Worm (Caenorhabditis elegans) whole organism, mixed stage, embryonic: ENCODE results near the gene srx-88.

ENCODE experiments used
- M03D4.4 ChIP-seq: sonication (generic microtip); optimal IDR thresholded peaks from 2 replicates; lab custom pipeline; 2017; ENCODE audit warnings: mild to moderate bottlenecking, missing genetic modification characterization, missing compliant biosample characterization
- bed-3 ChIP-seq: fragments of 200-800 bp; sonication (Bioruptor generic); optimal IDR thresholded peaks from 3 replicates; lab custom pipeline; 2018; ENCODE audit warnings: mild to moderate bottlenecking, missing genetic modification characterization, moderate library complexity, missing compliant biosample characterization
- blmp-1 ChIP-seq: fragments of 150-350 bp; optimal IDR thresholded peaks from 2 replicates; lab custom pipeline; 2014; ENCODE audit warnings: missing biosample characterization, missing genetic modification characterization
- ceh-39 ChIP-seq: fragments of 150-350 bp; optimal IDR thresholded peaks from 2 replicates; lab custom pipeline; 2014; ENCODE audit warnings: missing biosample characterization, missing genetic modification characterization
- ceh-43 ChIP-seq: fragments of 200-800 bp; sonication (Bioruptor generic); optimal IDR thresholded peaks from 2 replicates; lab custom pipeline; 2018; ENCODE audit warnings: mild to moderate bottlenecking, missing genetic modification characterization, moderate library complexity, missing compliant biosample characterization
- ceh-83 ChIP-seq: fragments of 200-800 bp; sonication (Bioruptor generic); optimal IDR thresholded peaks from 2 replicates; lab custom pipeline; 2018; ENCODE audit warnings: mild to moderate bottlenecking, missing genetic modification characterization, missing compliant biosample characterization
- ces-1 ChIP-seq: fragments of 150-350 bp; optimal IDR thresholded peaks from 2 replicates; lab custom pipeline; 2014; ENCODE audit warnings: missing biosample characterization, missing genetic modification reagents, missing genetic modification characterization
- cnd-1 ChIP-seq: fragments of 200-800 bp; sonication (Bioruptor generic); optimal IDR thresholded peaks from 2 replicates; lab custom pipeline; 2018; ENCODE audit warnings: mild to moderate bottlenecking, missing genetic modification characterization, missing compliant biosample characterization
- drap-1 ChIP-seq: fragments of 200-800 bp; sonication (Bioruptor generic); optimal IDR thresholded peaks from 3 replicates; lab custom pipeline; 2018; ENCODE audit warnings: mild to moderate bottlenecking, missing genetic modification characterization, missing compliant biosample characterization
- elt-1 ChIP-seq: sonication (generic microtip); optimal IDR thresholded peaks from 2 replicates; lab custom pipeline; 2017; ENCODE audit warnings: missing genetic modification characterization, mild to moderate bottlenecking, missing compliant biosample characterization, antibody characterized with exemption, moderate library complexity, borderline replicate concordance; ENCODE audit not compliant: insufficient read depth
- elt-3 ChIP-seq: fragments of 150-350 bp; optimal IDR thresholded peaks from 2 replicates; lab custom pipeline; 2014; ENCODE audit warnings: missing biosample characterization, missing genetic modification characterization
- flh-1 ChIP-seq: fragments of 200-800 bp; sonication (Bioruptor generic); optimal IDR thresholded peaks from 2 replicates; lab custom pipeline; 2018; ENCODE audit warnings: mild to moderate bottlenecking, missing genetic modification characterization, moderate library complexity, missing compliant biosample characterization
- ham-2 ChIP-seq: fragments of 200-800 bp; sonication (Bioruptor generic); optimal IDR thresholded peaks from 2 replicates; lab custom pipeline; 2018; ENCODE audit warnings: mild to moderate bottlenecking, missing genetic modification characterization, missing compliant biosample characterization
- hlh-1 ChIP-seq: fragments of 150-350 bp; optimal IDR thresholded peaks from 2 replicates; lab custom pipeline; 2014; ENCODE audit warnings: missing biosample characterization, missing genetic modification reagents, missing genetic modification characterization
- lin-13 ChIP-seq: fragments of 150-350 bp; optimal IDR thresholded peaks from 2 replicates; lab custom pipeline; 2014; ENCODE audit warnings: missing biosample characterization, missing genetic modification characterization
- lin-32 ChIP-seq: fragments of 200-800 bp; sonication (Bioruptor generic); optimal IDR thresholded peaks from 2 replicates; lab custom pipeline; 2018; ENCODE audit warnings: mild to moderate bottlenecking, missing genetic modification characterization, missing compliant biosample characterization
- lsy-2 ChIP-seq: fragments of 150-350 bp; optimal IDR thresholded peaks from 2 replicates; lab custom pipeline; 2014; ENCODE audit warnings: missing biosample characterization, missing genetic modification characterization
- mab-5 ChIP-seq: fragments of 150-350 bp; optimal IDR thresholded peaks from 2 replicates; lab custom pipeline; 2014; ENCODE audit warnings: missing biosample characterization, missing genetic modification characterization
- mep-1 ChIP-seq: fragments of 150-350 bp; optimal IDR thresholded peaks from 2 replicates; lab custom pipeline; 2017; ENCODE audit warnings: missing biosample characterization, missing genetic modification reagents, missing genetic modification characterization, inconsistent platforms
- mls-2 ChIP-seq: sonication (generic microtip); optimal IDR thresholded peaks from 2 replicates; lab custom pipeline; 2016; ENCODE audit warnings: mild to moderate bottlenecking, missing genetic modification characterization, moderate library complexity, missing compliant biosample characterization
- nhr-12 ChIP-seq: fragments of 150-350 bp; optimal IDR thresholded peaks from 2 replicates; lab custom pipeline; 2014; ENCODE audit warnings: missing biosample characterization, missing genetic modification characterization
- nhr-2 ChIP-seq: fragments of 150-350 bp; optimal IDR thresholded peaks from 2 replicates; lab custom pipeline; 2014; ENCODE audit warnings: missing biosample characterization, missing genetic modification characterization
- nhr-237 ChIP-seq: fragments of 150-350 bp; optimal IDR thresholded peaks from 2 replicates; lab custom pipeline; 2014; ENCODE audit warnings: missing biosample characterization, missing genetic modification characterization
- nhr-28 ChIP-seq: fragments of 150-350 bp; optimal IDR thresholded peaks from 2 replicates; lab custom pipeline; 2014; ENCODE audit warnings: missing biosample characterization, missing genetic modification characterization
- nhr-76 ChIP-seq: sonication (generic microtip); optimal IDR thresholded peaks from 2 replicates; lab custom pipeline; 2017; ENCODE audit warnings: missing biosample characterization, missing genetic modification characterization
- pha-4 ChIP-seq: fragments of 150-350 bp; optimal IDR thresholded peaks from 2 replicates; lab custom pipeline; 2018; ENCODE audit warnings: missing biosample characterization, missing genetic modification reagents, missing genetic modification characterization
- sem-2 ChIP-seq: fragments of 200-800 bp; sonication (Bioruptor generic); optimal IDR thresholded peaks from 2 replicates; lab custom pipeline; 2018; ENCODE audit warnings: mild to moderate bottlenecking, missing genetic modification characterization, missing compliant biosample characterization
- snpc-4 ChIP-seq: fragments of 150-350 bp; optimal IDR thresholded peaks from 2 replicates; lab custom pipeline; 2014; ENCODE audit warnings: missing biosample characterization, missing genetic modification characterization
- sptf-1 ChIP-seq: sonication (generic microtip); optimal IDR thresholded peaks from 2 replicates; lab custom pipeline; 2017; ENCODE audit warnings: mild to moderate bottlenecking, missing genetic modification characterization, moderate library complexity, missing compliant biosample characterization
- tbx-8 ChIP-seq: fragments of 200-800 bp; sonication (Bioruptor generic); optimal IDR thresholded peaks from 2 replicates; lab custom pipeline; 2018; ENCODE audit warnings: mild to moderate bottlenecking, missing genetic modification characterization, moderate library complexity, missing compliant biosample characterization
- unc-120 ChIP-seq: sonication (generic microtip); optimal IDR thresholded peaks from 2 replicates; lab custom pipeline; 2017; ENCODE audit warnings: missing genetic modification characterization, missing compliant biosample characterization; ENCODE audit not compliant: poor library complexity, severe bottlenecking
- unc-39 ChIP-seq: fragments of 150-350 bp; optimal IDR thresholded peaks from 2 replicates; lab custom pipeline; 2014; ENCODE audit warnings: missing biosample characterization, missing genetic modification characterization
- unc-62 ChIP-seq: fragments of 150-350 bp; optimal IDR thresholded peaks from 2 replicates; lab custom pipeline; 2014; ENCODE audit warnings: missing biosample characterization, missing genetic modification reagents, missing genetic modification characterization
- zip-8 ChIP-seq: fragments of 150-350 bp; optimal IDR thresholded peaks from 2 replicates; lab custom pipeline; 2014; ENCODE audit warnings: missing biosample characterization, missing genetic modification characterization
- ztf-11 ChIP-seq: fragments of 150-350 bp; optimal IDR thresholded peaks from 2 replicates; lab custom pipeline; 2014; ENCODE audit warnings: missing biosample characterization, missing genetic modification characterization

The srx-88 gene

DNA sequence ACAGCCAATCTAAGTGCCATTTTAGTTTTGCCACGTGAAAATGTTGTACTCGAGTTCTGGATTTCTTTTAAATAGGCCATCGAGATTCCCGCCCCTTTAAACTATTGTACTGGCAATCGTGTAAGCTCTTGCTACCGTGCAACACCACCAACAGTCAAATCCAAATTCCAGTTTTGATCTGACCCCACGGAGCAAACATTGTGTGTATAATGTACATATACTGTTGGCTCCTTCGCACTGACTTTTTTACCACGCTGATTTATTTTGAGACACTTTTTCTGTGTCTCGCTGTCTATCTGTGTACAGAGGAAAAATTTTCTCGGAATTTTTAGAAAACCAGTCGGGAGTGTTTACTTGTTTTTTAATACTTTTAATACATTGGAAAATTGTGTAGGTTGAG lies 26.7 kb downstream of the srx-88 start, which contains the start of gene piit-1:
TSS of gene piit-1 (minus strand) at position 101 of the 400 bp plus-strand sequence.
- TF ChIP-seq unc-39 (tag; lab: Kevin White, UChicago) (no peak), ham-2 (GFP tag; lab: Kevin White, UChicago) (no peak), unc-62 (GFP tag; lab: Kevin White, UChicago) (no peak), snpc-4 (no peak), elt-3 (no peak), mab-5 (no peak), pha-4 (tag; lab: Kevin White, UChicago) (no peak), tbx-8 (GFP tag; lab: Kevin White, UChicago) (no peak), flh-1 (GFP tag; lab: Kevin White, UChicago) (no peak), ztf-11 (tag; lab: Kevin White, UChicago) (no peak), sptf-1 (tag; lab: Kevin White, UChicago) (no peak), nhr-76 (tag; lab: Kevin White, UChicago) (no peak), nhr-28 (tag; lab: Kevin White, UChicago) (no peak), ces-1 (GFP tag; lab: Kevin White, UChicago) (no peak), nhr-237 (tag; lab: Kevin White, UChicago) (no peak), nhr-2 (tag; lab: Kevin White, UChicago) (no peak)

DNA sequence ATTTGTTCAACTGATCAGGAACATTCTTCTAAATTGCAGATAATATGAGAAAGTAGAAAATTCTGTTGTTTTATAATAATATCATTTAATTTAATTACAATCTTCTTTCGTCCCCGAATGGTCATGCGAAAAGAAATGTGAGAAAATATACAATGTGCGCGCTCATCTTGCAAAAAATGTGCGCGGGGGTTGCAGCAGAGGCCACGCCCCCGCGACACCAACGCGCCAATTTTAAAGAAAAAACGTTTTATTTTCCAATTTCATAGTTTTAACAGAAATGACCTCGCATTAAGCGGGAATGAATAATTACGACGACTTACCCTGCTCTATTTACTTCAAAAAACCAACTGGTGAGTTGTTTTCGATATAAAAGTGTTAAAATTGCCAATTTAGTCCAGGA lies 27.2 kb downstream of the srx-88 start, which contains the start of gene sas-5:
TSS of gene sas-5 (plus strand) at position 257 of the 400 bp plus-strand sequence.
- TF ChIP-seq elt-1 (tag; lab: Kevin White, UChicago) (peak; percentile 5), pha-4 (tag; lab: Kevin White, UChicago) (peak; percentile 37), ceh-43 (GFP tag; lab: Kevin White, UChicago) (no peak), tbx-8 (GFP tag; lab: Kevin White, UChicago) (peak; percentile 80), hlh-1 (tag; lab: Kevin White, UChicago) (peak; percentile 83), nhr-12 (tag; lab: Kevin White, UChicago) (peak; percentile 37), lsy-2 (peak; percentile 73), unc-62 (GFP tag; lab: Kevin White, UChicago) (no peak), sem-2 (GFP tag; lab: Kevin White, UChicago) (peak; percentile 51), mls-2 (tag; lab: Kevin White, UChicago) (peak; percentile 89), unc-120 (peak; percentile 92), nhr-237 (tag; lab: Kevin White, UChicago) (peak; percentile 53), flh-1 (GFP tag; lab: Kevin White, UChicago) (peak; percentile 75), M03D4.4 (tag; lab: Kevin White, UChicago) (peak; percentile 87), bed-3 (GFP tag; lab: Kevin White, UChicago) (peak; percentile 62), nhr-76 (tag; lab: Kevin White, UChicago) (peak; percentile 19), blmp-1 (peak; percentile 45), zip-8 (tag; lab: Kevin White, UChicago) (no peak), ham-2 (GFP tag; lab: Kevin White, UChicago) (peak; percentile 55), lin-32 (GFP tag; lab: Kevin White, UChicago) (peak; percentile 48), elt-3 (peak; percentile 12), nhr-28 (tag; lab: Kevin White, UChicago) (peak; percentile 5), sptf-1 (tag; lab: Kevin White, UChicago) (peak; percentile 94), nhr-2 (tag; lab: Kevin White, UChicago) (no peak), cnd-1 (tag; lab: Kevin White, UChicago) (peak; percentile 73), ceh-83 (GFP tag; lab: Kevin White, UChicago) (peak; percentile 81), snpc-4 (no peak), drap-1 (GFP tag; lab: Kevin White, UChicago) (peak; percentile 88), unc-39 (tag; lab: Kevin White, UChicago) (no peak), ztf-11 (tag; lab: Kevin White, UChicago) (peak; percentile 77), lin-13 (peak; percentile 6), ceh-39 (tag; lab: Kevin White, UChicago) (no peak), mab-5 (peak; percentile 18), ces-1 (GFP tag; lab: Kevin White, UChicago) (peak; percentile 55), mep-1 (tag; lab: Kevin White, UChicago) (peak; percentile 70)
- TF ChIP-seq, all 35 proteins: peak for 28

DNA sequence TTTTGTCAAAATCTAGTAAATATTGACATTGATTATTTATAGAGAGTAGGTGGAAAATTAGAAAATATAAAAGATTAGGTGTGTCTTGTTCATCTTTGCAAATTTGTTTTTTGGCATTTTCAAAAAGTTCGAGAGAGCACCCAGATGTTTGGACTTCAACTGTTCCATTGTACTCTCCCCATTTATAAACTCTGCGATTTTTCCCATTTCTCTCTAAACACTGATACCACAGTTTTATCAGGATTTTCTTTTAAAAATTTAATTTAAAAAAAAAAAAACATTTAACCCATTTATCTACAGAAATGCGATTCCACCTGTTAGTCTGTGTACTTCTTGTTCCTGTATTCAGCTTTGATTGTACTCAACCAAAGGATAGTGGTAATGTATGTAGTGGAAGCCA lies 29.7 kb downstream of the srx-88 start, which contains the start of gene tag-290:
TSS of gene tag-290 (plus strand) at position 301 of the 400 bp plus-strand sequence.
- no peak for TF ChIP-seq nhr-2 (tag; lab: Kevin White, UChicago)
- no peak for TF ChIP-seq ztf-11 (tag; lab: Kevin White, UChicago)
- TF ChIP-seq mab-5 = no peak
- no peak for TF ChIP-seq sem-2 (GFP tag; lab: Kevin White, UChicago)
- no peak for TF ChIP-seq flh-1 (GFP tag; lab: Kevin White, UChicago)
- no peak for TF ChIP-seq hlh-1 (tag; lab: Kevin White, UChicago)
- no peak for TF ChIP-seq ceh-43 (GFP tag; lab: Kevin White, UChicago)
- TF ChIP-seq cnd-1 (tag; lab: Kevin White, UChicago) = no peak
- TF ChIP-seq unc-62 (GFP tag; lab: Kevin White, UChicago) = no peak
- no peak for TF ChIP-seq ceh-39 (tag; lab: Kevin White, UChicago)
- no peak for TF ChIP-seq ceh-83 (GFP tag; lab: Kevin White, UChicago)
- TF ChIP-seq nhr-12 (tag; lab: Kevin White, UChicago) = no peak
- no peak for TF ChIP-seq pha-4 (tag; lab: Kevin White, UChicago)
- no peak for TF ChIP-seq sptf-1 (tag; lab: Kevin White, UChicago)
- no peak for TF ChIP-seq tbx-8 (GFP tag; lab: Kevin White, UChicago)
